Worm (Caenorhabditis elegans): ENCODE measurements around the gene sor-3.

The sor-3 gene

ce11 chrX:348141-348540 is 5.3 kb upstream of the sor-3 start (continued):
- peak in 1 of 2 experiments; percentile 54 for TF ChIP-seq unc-62 (GFP tag; optimal IDR thresholded peaks at IDR 0.05 in 1 of 2)
- TF ChIP-seq unc-62 (tag; optimal IDR thresholded peaks at IDR 0.05) = no peak
- TF ChIP-seq hif-1 (tag; optimal IDR thresholded peaks at IDR 0.05) = no peak
- no peak for TF ChIP-seq ZK546.5 (tag; optimal IDR thresholded peaks at IDR 0.05)
- no peak for TF ChIP-seq nhr-11 (tag; optimal IDR thresholded peaks at IDR 0.05)
- 0 out of 2 replicates have a peak, but pooled peaks have one; percentile 20 for TF ChIP-seq hmg-1.1 (GFP tag; IDR thresholded peaks at IDR 0.05)
- no peak for TF ChIP-seq nhr-41 (GFP tag; IDR thresholded peaks at IDR 0.05)
- TF ChIP-seq aly-2 (tag; optimal IDR thresholded peaks at IDR 0.05) = no peak
- TF ChIP-seq lin-15B (tag; optimal IDR thresholded peaks at IDR 0.05) = no peak
- TF ChIP-seq nhr-237 (tag; optimal IDR thresholded peaks at IDR 0.05) = no peak
- peak; percentile 19 to 74 for TF ChIP-seq mdl-1 (tag; optimal IDR thresholded peaks at IDR 0.05)
- TF ChIP-seq hlh-11 (tag; optimal IDR thresholded peaks at IDR 0.05) = peak; percentile 27
- no peak for TF ChIP-seq php-3 (GFP tag; IDR thresholded peaks at IDR 0.05)
- no peak for TF ChIP-seq ceh-62 (tag; optimal IDR thresholded peaks at IDR 0.05)
- no peak for TF ChIP-seq nhr-102 (tag; optimal IDR thresholded peaks at IDR 0.05)
- TF ChIP-seq mdt-29 (GFP tag; IDR thresholded peaks at IDR 0.05) = no peak
- TF ChIP-seq ctbp-1 (GFP tag; IDR thresholded peaks at IDR 0.05) = no peak
- no peak for TF ChIP-seq lir-3 (tag; optimal IDR thresholded peaks at IDR 0.05)
- TF ChIP-seq egl-43 (GFP tag; IDR thresholded peaks at IDR 0.05) = 0 out of 2 replicates have a peak, but pooled peaks have one; percentile 14
- TF ChIP-seq lin-13 (GFP tag; optimal IDR thresholded peaks at IDR 0.05) = no peak
- TF ChIP-seq zfp-2 (tag; optimal IDR thresholded peaks at IDR 0.05) = no peak
- no peak for TF ChIP-seq mxl-3 (GFP tag; optimal IDR thresholded peaks at IDR 0.05)
- TF ChIP-seq nhr-42 (GFP tag; IDR thresholded peaks at IDR 0.05) = no peak
- TF ChIP-seq daf-16 (GFP tag; optimal IDR thresholded peaks at IDR 0.05) = no peak
- no peak for TF ChIP-seq daf-16 (tag; optimal IDR thresholded peaks at IDR 0.05)
- TF ChIP-seq dmd-6 (GFP tag; IDR thresholded peaks at IDR 0.05) = peak; percentile 31; the same call in 1 of the 2 replicates
- TF ChIP-seq ces-1 (GFP tag; optimal IDR thresholded peaks at IDR 0.05) = no peak
- peak; percentile 9 for TF ChIP-seq nhr-28 (tag; optimal IDR thresholded peaks at IDR 0.05)
- TF ChIP-seq zip-11 (GFP tag; IDR thresholded peaks at IDR 0.05) = no peak
- no peak for TF ChIP-seq R02D3.7 (tag; optimal IDR thresholded peaks at IDR 0.05)
- no peak for TF ChIP-seq zip-2 (tag; optimal IDR thresholded peaks at IDR 0.05)
- TF ChIP-seq nhr-48 (tag; optimal IDR thresholded peaks at IDR 0.05) = no peak
- no peak for TF ChIP-seq fkh-10 (GFP tag; optimal IDR thresholded peaks at IDR 0.05)
- no peak for TF ChIP-seq mxl-2 (GFP tag; conservative IDR thresholded peaks at IDR 0.05)
- no peak for TF ChIP-seq nhr-10 (tag; optimal IDR thresholded peaks at IDR 0.05)
- peak; percentile 15 for TF ChIP-seq mes-2 (tag; optimal IDR thresholded peaks at IDR 0.05; ENCODE audit: poor library complexity, severe bottlenecking)
- no peak for TF ChIP-seq madf-9 (GFP tag; conservative IDR thresholded peaks at IDR 0.05)
- TF ChIP-seq gei-8 (GFP tag; optimal IDR thresholded peaks at IDR 0.05) = no peak
- TF ChIP-seq dpl-1 (GFP tag; optimal IDR thresholded peaks at IDR 0.05) = no peak
- TF ChIP-seq F26F4.8 (GFP tag; conservative IDR thresholded peaks at IDR 0.05) = no peak
- TF ChIP-seq nhr-6 (tag; optimal IDR thresholded peaks at IDR 0.05) = no peak
- no peak for TF ChIP-seq nhr-76 (tag; optimal IDR thresholded peaks at IDR 0.05)
- TF ChIP-seq duxl-1 (tag; optimal IDR thresholded peaks at IDR 0.05; ENCODE audit: poor library complexity) = no peak
- TF ChIP-seq fos-1 (tag; optimal IDR thresholded peaks at IDR 0.05) = no peak
- TF ChIP-seq ceh-28 (tag; optimal IDR thresholded peaks at IDR 0.05) = no peak
- no peak for TF ChIP-seq set-16 (GFP tag; IDR thresholded peaks at IDR 0.05)
- TF ChIP-seq snpc-1.2 (GFP tag; IDR thresholded peaks at IDR 0.05) = no peak
- no peak for TF ChIP-seq lin-29 (GFP tag; IDR thresholded peaks at IDR 0.05)
- TF ChIP-seq jun-1 (tag; optimal IDR thresholded peaks at IDR 0.05) = no peak
- TF ChIP-seq aha-1 (tag) = peak; percentile 17
- TF ChIP-seq daf-8 (GFP tag; IDR thresholded peaks at IDR 0.05) = no peak
- no peak for TF ChIP-seq ceh-82 (tag; optimal IDR thresholded peaks at IDR 0.05)
- TF ChIP-seq ceh-32 (tag; optimal IDR thresholded peaks at IDR 0.05; ENCODE audit: poor library complexity) = no peak
- TF ChIP-seq nhr-77 (tag; optimal IDR thresholded peaks at IDR 0.05) = no peak

Data from whole organism, L4 larva.